Fruit fly (Drosophila melanogaster) whole organism, embryonic: ENCODE data around the gene CG15696.

Experiments
- Adf1 ChIP-seq: fragments of 200-800 bp; sonication (Bioruptor generic); IDR thresholded peaks from 2 replicates; pipeline ENCODE4 v1.3.6; 2022; ENCODE audit warnings: missing biosample characterization, missing genetic modification characterization
- CG12391 ChIP-seq: fragments of 200-800 bp; sonication (Bioruptor generic); optimal IDR thresholded peaks from 3 replicates; lab custom pipeline; 2018; ENCODE audit warnings: missing biosample characterization, mild to moderate bottlenecking, missing genetic modification characterization, moderate library complexity
- CG12659 ChIP-seq: fragments of 200-800 bp; sonication (Bioruptor generic); optimal IDR thresholded peaks from 3 replicates; lab custom pipeline; 2017; ENCODE audit warnings: mild to moderate bottlenecking, missing biosample characterization, missing genetic modification reagents, missing genetic modification characterization
- CG13894 ChIP-seq: fragments of 200-800 bp; sonication (Bioruptor generic); optimal IDR thresholded peaks from 3 replicates; lab custom pipeline; 2018; ENCODE audit warnings: missing biosample characterization, mild to moderate bottlenecking, missing genetic modification characterization, moderate library complexity
- CG16815 ChIP-seq: fragments of 200-800 bp; sonication (Bioruptor generic); optimal IDR thresholded peaks from 3 replicates; lab custom pipeline; 2017; ENCODE audit warnings: missing biosample characterization, mild to moderate bottlenecking, missing genetic modification characterization
- CG17328 ChIP-seq: fragments of 200-800 bp; sonication (Bioruptor generic); IDR thresholded peaks from 2 replicates; pipeline ENCODE4 v1.3.6; 2022; ENCODE audit warnings: missing biosample characterization, missing genetic modification characterization
- CG2129 ChIP-seq: fragments of 200-800 bp; sonication (Bioruptor generic); IDR thresholded peaks from 2 replicates; pipeline ENCODE4 v1.3.6; 2022; ENCODE audit warnings: missing biosample characterization, missing genetic modification characterization; ENCODE audit not compliant: partially characterized antibody
- CG31365 ChIP-seq: fragments of 200-800 bp; sonication (Bioruptor generic); optimal IDR thresholded peaks from 2 replicates; lab custom pipeline; 2018; ENCODE audit warnings: missing biosample characterization, mild to moderate bottlenecking, missing genetic modification characterization
- CG4424 ChIP-seq: fragments of 200-800 bp; sonication (Bioruptor generic); optimal IDR thresholded peaks from 3 replicates; lab custom pipeline; 2016; ENCODE audit warnings: missing biosample characterization, missing genetic modification characterization
- CG5953 ChIP-seq: fragments of 200-800 bp; sonication (Bioruptor generic); IDR thresholded peaks from 2 replicates; pipeline ENCODE4 v1.3.6; 2022; ENCODE audit warnings: missing biosample characterization, missing genetic modification characterization
- CG6765 ChIP-seq: fragments of 200-800 bp; sonication (Bioruptor generic); optimal IDR thresholded peaks from 3 replicates; lab custom pipeline; 2017; ENCODE audit warnings: missing biosample characterization, mild to moderate bottlenecking, missing genetic modification characterization
- CG8281 ChIP-seq: fragments of 200-800 bp; sonication (Bioruptor generic); optimal IDR thresholded peaks from 2 replicates; lab custom pipeline; 2018; ENCODE audit warnings: missing biosample characterization, mild to moderate bottlenecking, missing genetic modification characterization, moderate library complexity
- CG8290 ChIP-seq, 3 experiments: fragments of 200-800 bp; sonication (Bioruptor generic); optimal IDR thresholded peaks; 2 replicates each; lab custom pipeline; 2016 to 2019; ENCODE audit warnings: missing biosample characterization in 3 of 3, missing genetic modification characterization in 3 of 3, mild to moderate bottlenecking in 2 of 3, moderate library complexity in 1 of 3
- CG8388 ChIP-seq: fragments of 200-800 bp; sonication (Bioruptor generic); optimal IDR thresholded peaks from 2 replicates; lab custom pipeline; 2019; ENCODE audit warnings: missing biosample characterization, mild to moderate bottlenecking, missing genetic modification characterization, moderate library complexity
- CG9437 ChIP-seq: fragments of 200-800 bp; sonication (Bioruptor generic); optimal IDR thresholded peaks from 2 replicates; lab custom pipeline; 2018; ENCODE audit warnings: missing biosample characterization, mild to moderate bottlenecking, missing genetic modification characterization
- CG9817 ChIP-seq: fragments of 200-800 bp; sonication (Bioruptor generic); optimal IDR thresholded peaks from 2 replicates; lab custom pipeline; 2018; ENCODE audit warnings: missing biosample characterization, mild to moderate bottlenecking, missing genetic modification characterization, moderate library complexity
- CkIIα-i1 ChIP-seq: fragments of 200-800 bp; sonication (Bioruptor generic); IDR thresholded peaks from 2 replicates; pipeline ENCODE4 v1.3.6; 2022; ENCODE audit warnings: missing biosample characterization, missing genetic modification characterization
- CoRest ChIP-seq: fragments of 200-800 bp; sonication (Bioruptor generic); optimal IDR thresholded peaks from 3 replicates; lab custom pipeline; 2018; ENCODE audit warnings: missing biosample characterization, mild to moderate bottlenecking, missing genetic modification characterization, moderate library complexity
- D19B ChIP-seq: fragments of 200-800 bp; sonication (Bioruptor generic); optimal IDR thresholded peaks from 2 replicates; lab custom pipeline; 2017; ENCODE audit warnings: missing biosample characterization, mild to moderate bottlenecking, missing genetic modification characterization
- Doc2 ChIP-seq: fragments of 200-800 bp; sonication (Bioruptor generic); IDR thresholded peaks from 2 replicates; pipeline ENCODE4 v1.3.6; 2022; ENCODE audit warnings: missing biosample characterization, missing genetic modification characterization
- Eip74EF ChIP-seq, 2 experiments: fragments of 200-800 bp in 1 of 2; fragments of >200 bp in 1 of 2; sonication (Bioruptor generic) in 1 of 2; optimal IDR thresholded peaks; 2 replicates each; lab custom pipeline; 2017 to 2019; ENCODE audit warnings: missing biosample characterization in 2 of 2, missing genetic modification characterization in 2 of 2, mild to moderate bottlenecking in 1 of 2, moderate library complexity in 1 of 2
- Ets65A ChIP-seq: fragments of 200-800 bp; sonication (Bioruptor generic); peaks from one replicate; lab custom pipeline; 2016; ENCODE audit warnings: missing biosample characterization, missing genetic modification characterization
- H15 ChIP-seq: fragments of 200-800 bp; sonication (Bioruptor generic); IDR thresholded peaks from 3 replicates; pipeline ENCODE4 v1.3.6; 2022; ENCODE audit warnings: missing biosample characterization, missing genetic modification characterization
- Hr51 ChIP-seq, 2 experiments: fragments of 200-800 bp; sonication (Bioruptor generic); optimal IDR thresholded peaks; 2 replicates in 1 of 2; 3 replicates in 1 of 2; lab custom pipeline; 2016 to 2018; ENCODE audit warnings: missing biosample characterization in 2 of 2, missing genetic modification characterization in 2 of 2, mild to moderate bottlenecking in 1 of 2, moderate library complexity in 1 of 2
- Hsf ChIP-seq: fragments of 200-800 bp; sonication (Bioruptor generic); optimal IDR thresholded peaks from 3 replicates; lab custom pipeline; 2016; ENCODE audit warnings: missing biosample characterization, missing genetic modification characterization
- Mad ChIP-seq: fragments of 200-800 bp; sonication (Bioruptor generic); optimal IDR thresholded peaks from 2 replicates; lab custom pipeline; 2016; ENCODE audit warnings: missing biosample characterization, missing genetic modification characterization
- Nf-YA ChIP-seq: fragments of 200-800 bp; sonication (Bioruptor generic); IDR thresholded peaks from 2 replicates; pipeline ENCODE4 v1.3.6; 2022; ENCODE audit warnings: missing biosample characterization, missing genetic modification characterization
- Nf-YB ChIP-seq: fragments of 200-800 bp; sonication (Bioruptor generic); optimal IDR thresholded peaks from 3 replicates; lab custom pipeline; 2019; ENCODE audit warnings: missing biosample characterization, mild to moderate bottlenecking, missing genetic modification characterization, moderate library complexity
- Sox100B ChIP-seq: fragments of 200-800 bp; sonication (Bioruptor generic); optimal IDR thresholded peaks from 3 replicates; lab custom pipeline; 2018; ENCODE audit warnings: missing biosample characterization, mild to moderate bottlenecking, missing genetic modification characterization
- Sox102F ChIP-seq: fragments of 200-800 bp; sonication (Bioruptor generic); optimal IDR thresholded peaks from 2 replicates; lab custom pipeline; 2018; ENCODE audit warnings: missing biosample characterization, mild to moderate bottlenecking, missing genetic modification characterization, moderate library complexity
- Tbp ChIP-seq: fragments of >200 bp; optimal IDR thresholded peaks from 2 replicates; lab custom pipeline; 2018; ENCODE audit warnings: missing biosample characterization, missing genetic modification characterization
- Trl ChIP-seq, 3 experiments: fragments of >200 bp in 2 of 3; fragments of 200-800 bp in 1 of 3; sonication (Bioruptor generic) in 1 of 3; optimal IDR thresholded peaks; 2 replicates in 1 of 3; 3 replicates in 2 of 3; lab custom pipeline; 2016 to 2017; ENCODE audit warnings: missing biosample characterization in 1 of 3, missing genetic modification characterization in 1 of 3
- ab ChIP-seq: fragments of 200-800 bp; sonication (Bioruptor generic); optimal IDR thresholded peaks from 2 replicates; lab custom pipeline; 2016; ENCODE audit warnings: missing biosample characterization, missing genetic modification characterization
- al ChIP-seq: fragments of 200-800 bp; sonication (Bioruptor generic); IDR thresholded peaks from 2 replicates; pipeline ENCODE4 v1.3.6; 2022; ENCODE audit warnings: missing biosample characterization, missing genetic modification characterization
- ara ChIP-seq: fragments of 200-800 bp; sonication (Bioruptor generic); IDR thresholded peaks from 2 replicates; pipeline ENCODE4 v1.3.6; 2022; ENCODE audit warnings: missing biosample characterization, missing genetic modification characterization
- bcd ChIP-seq: fragments of 200-800 bp; sonication (Bioruptor generic); optimal IDR thresholded peaks from 2 replicates; lab custom pipeline; 2017; ENCODE audit warnings: missing biosample characterization, mild to moderate bottlenecking, missing genetic modification characterization
- disco-r ChIP-seq: fragments of 200-800 bp; sonication (Bioruptor generic); optimal IDR thresholded peaks from 2 replicates; lab custom pipeline; 2016; ENCODE audit warnings: missing biosample characterization, missing genetic modification characterization
- dpn ChIP-seq, 2 experiments: fragments of 200-800 bp; sonication (Bioruptor generic); optimal IDR thresholded peaks; 3 replicates each; lab custom pipeline; 2016; ENCODE audit warnings: missing biosample characterization in 2 of 2, missing genetic modification characterization in 2 of 2
- esg ChIP-seq: fragments of 200-800 bp; sonication (Bioruptor generic); conservative IDR thresholded peaks from 2 replicates; pipeline ENCODE4 v1.3.6; 2022; ENCODE audit warnings: missing biosample characterization, missing genetic modification characterization
- hkb ChIP-seq, 2 experiments: fragments of 200-800 bp in 1 of 2; fragments of >200 bp in 1 of 2; sonication (Bioruptor generic) in 1 of 2; IDR thresholded peaks in 1 of 2; optimal IDR thresholded peaks in 1 of 2; 2 replicates each; pipeline versions ENCODE4 v1.3.6 to Lab custom; 2017 to 2022; ENCODE audit warnings: missing biosample characterization in 1 of 2, missing genetic modification characterization in 1 of 2
- jumu ChIP-seq: fragments of 200-800 bp; sonication (Bioruptor generic); optimal IDR thresholded peaks from 3 replicates; lab custom pipeline; 2016; ENCODE audit warnings: missing biosample characterization, missing genetic modification characterization
- kay ChIP-seq: fragments of 200-800 bp; sonication (Bioruptor generic); optimal IDR thresholded peaks from 2 replicates; lab custom pipeline; 2016; ENCODE audit warnings: missing biosample characterization, missing genetic modification characterization
- nom ChIP-seq: fragments of 200-800 bp; sonication (Bioruptor generic); optimal IDR thresholded peaks from 2 replicates; lab custom pipeline; 2017; ENCODE audit warnings: missing biosample characterization, missing genetic modification characterization, mild to moderate bottlenecking, moderate library complexity, missing genetic modification reagents
- repo ChIP-seq: fragments of 200-800 bp; sonication (Bioruptor generic); optimal IDR thresholded peaks from 2 replicates; lab custom pipeline; 2016; ENCODE audit warnings: missing biosample characterization, missing genetic modification characterization
- tin ChIP-seq: fragments of 200-800 bp; sonication (Bioruptor generic); optimal IDR thresholded peaks from 3 replicates; lab custom pipeline; 2016; ENCODE audit warnings: missing biosample characterization, missing genetic modification characterization
- trh ChIP-seq: fragments of 200-800 bp; sonication (Bioruptor generic); optimal IDR thresholded peaks from 2 replicates; lab custom pipeline; 2016; ENCODE audit warnings: missing biosample characterization, missing genetic modification characterization
- usp ChIP-seq: fragments of >200 bp; optimal IDR thresholded peaks from 2 replicates; lab custom pipeline; 2017; ENCODE audit warnings: missing biosample characterization, missing genetic modification characterization
- zfh1 ChIP-seq: fragments of 200-800 bp; sonication (Bioruptor generic); IDR thresholded peaks from 3 replicates; pipeline ENCODE4 v1.3.6; 2022; ENCODE audit warnings: missing biosample characterization, missing genetic modification characterization

Gene CG15696

DNA sequence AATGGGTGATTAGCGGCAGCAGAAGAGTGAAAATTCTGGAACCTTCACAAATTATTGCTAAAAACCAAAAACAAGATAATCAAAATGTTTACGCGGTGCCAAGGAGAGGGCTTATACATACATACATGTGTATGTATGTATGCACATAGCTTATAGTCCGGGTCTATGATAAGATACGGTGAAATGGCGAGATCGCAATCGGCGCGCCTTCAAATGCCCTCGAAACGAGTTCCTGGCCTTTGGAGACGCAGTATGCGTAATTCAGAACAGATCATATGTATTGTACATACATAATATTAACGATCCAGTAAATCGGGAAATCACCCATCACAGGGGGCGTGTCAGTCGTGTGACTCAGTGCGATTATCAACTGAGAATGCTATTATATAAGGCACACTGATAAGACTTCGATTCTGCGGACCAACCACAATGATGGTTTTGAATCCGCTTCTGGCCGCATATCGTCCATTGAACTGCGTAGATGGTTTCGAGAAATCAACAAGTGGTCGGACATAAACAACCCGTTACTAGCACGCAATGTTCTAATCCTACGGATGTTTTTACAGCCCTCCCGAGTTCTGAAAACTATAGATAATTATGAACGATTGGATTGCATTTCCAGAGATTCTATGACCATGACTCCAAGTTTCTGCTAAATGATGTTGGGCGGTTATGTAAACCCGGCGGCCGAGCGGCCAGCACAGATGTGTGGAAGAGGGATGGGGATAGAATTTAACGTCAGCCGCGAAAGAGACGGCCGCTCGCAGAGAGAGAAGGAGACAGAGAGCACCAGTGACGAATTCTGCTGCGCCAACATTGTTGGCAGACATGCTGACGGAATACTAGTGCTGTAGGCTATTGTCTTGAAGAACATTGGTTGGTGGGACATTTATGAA lies 18.1 kb upstream of the CG15696 start (continued):
- TF ChIP-seq Nf-YB (GFP tag; lab: Kevin White, UChicago) (no peak), jumu (no peak), al (GFP tag; lab: Robert Waterston, UW) (no peak), CG5953 (no peak), CG9437 (GFP tag; lab: Kevin White, UChicago) (no peak), H15 (GFP tag; lab: Robert Waterston, UW) (no peak), CoRest (tag; lab: Kevin White, UChicago) (no peak), disco-r (no peak), Trl (optimal IDR thresholded peaks at IDR 0.05; lab: Kevin White, UChicago) (peak; percentile 59 to 63), Trl (GFP tag; optimal IDR thresholded peaks at IDR 0.05; lab: Kevin White, UChicago) (no peak), CG31365 (tag; lab: Kevin White, UChicago) (no peak), CG12391 (tag; lab: Kevin White, UChicago) (no peak), nom (GFP tag; lab: Kevin White, UChicago) (peak; percentile 16), CG8281 (tag; lab: Kevin White, UChicago) (no peak), Hr51 (GFP tag; optimal IDR thresholded peaks at IDR 0.05; lab: Kevin White, UChicago) (no peak), CkIIα-i1 (no peak), ab (GFP tag; lab: Kevin White, UChicago) (no peak), kay (GFP tag; lab: Kevin White, UChicago) (no peak), Adf1 (peak; percentile 72), CG8290 (GFP tag; optimal IDR thresholded peaks at IDR 0.05; lab: Kevin White, UChicago) (no peak), CG8290 (tag; optimal IDR thresholded peaks at IDR 0.05; lab: Kevin White, UChicago) (peak in 1 of 2 experiments; percentile 53), Mad (no peak), CG6765 (no peak), CG4424 (GFP tag; lab: Kevin White, UChicago) (no peak), Sox100B (GFP tag; lab: Kevin White, UChicago) (no peak), dpn (GFP tag; optimal IDR thresholded peaks at IDR 0.05; lab: Kevin White, UChicago) (no peak), Tbp (GFP tag; lab: Kevin White, UChicago) (no peak), ara (GFP tag; lab: Robert Waterston, UW) (no peak), CG8388 (GFP tag; lab: Kevin White, UChicago) (no peak), zfh1 (GFP tag; lab: Robert Waterston, UW) (peak; percentile 52; the same call in 2 of the 3 replicates), tin (GFP tag; lab: Kevin White, UChicago) (no peak), esg (no peak), Ets65A (GFP tag; lab: Kevin White, UChicago) (no peak), Sox102F (no peak), trh (GFP tag; lab: Kevin White, UChicago) (no peak), CG13894 (tag; lab: Kevin White, UChicago) (peak; percentile 17), CG12659 (no peak), CG2129 (no peak), Nf-YA (GFP tag; lab: Robert Waterston, UW) (no peak), hkb (optimal IDR thresholded peaks at IDR 0.05; lab: Kevin White, UChicago) (no peak), hkb (GFP tag; IDR thresholded peaks at IDR 0.05; lab: Robert Waterston, UW) (no peak), bcd (GFP tag; lab: Kevin White, UChicago) (no peak), D19B (GFP tag; lab: Kevin White, UChicago) (no peak), CG17328 (GFP tag; lab: Robert Waterston, UW) (no peak; the same call in 1 of the 2 replicates), usp (GFP tag; lab: Kevin White, UChicago) (no peak), Doc2 (GFP tag; lab: Robert Waterston, UW) (no peak), CG9817 (tag; lab: Kevin White, UChicago) (no peak), repo (GFP tag; lab: Kevin White, UChicago) (no peak), Eip74EF (GFP tag; optimal IDR thresholded peaks at IDR 0.05; lab: Kevin White, UChicago) (peak in 1 of 2 experiments; percentile 18), CG16815 (GFP tag; lab: Kevin White, UChicago) (no peak), Hsf (GFP tag; lab: Kevin White, UChicago) (no peak)
